Fruit fly (Drosophila melanogaster): ENCODE results near the gene Nulp1.

dm6 chr3L:8116809-8117208 is 6.6 kb downstream of the Nulp1 start:
- TF ChIP-seq psq (GFP tag; optimal IDR thresholded peaks at IDR 0.05) (no peak), Abd-B (GFP tag; optimal IDR thresholded peaks at IDR 0.05) (no peak), Dif (GFP tag; optimal IDR thresholded peaks at IDR 0.05; ENCODE audit: partially characterized antibody) (no peak), Vsx2 (GFP tag; optimal IDR thresholded peaks at IDR 0.05; ENCODE audit: partially characterized antibody) (no peak), pan (optimal IDR thresholded peaks at IDR 0.05) (no peak), br (GFP tag; optimal IDR thresholded peaks at IDR 0.05) (no peak), Dfd (GFP tag; optimal IDR thresholded peaks at IDR 0.05) (no peak), CG32264 (GFP tag; optimal IDR thresholded peaks at IDR 0.05) (no peak), rgr (GFP tag; optimal IDR thresholded peaks at IDR 0.05) (no peak), sage (GFP tag; optimal IDR thresholded peaks at IDR 0.05) (no peak), Sp1 (GFP tag; optimal IDR thresholded peaks at IDR 0.05) (no peak), h (GFP tag; optimal IDR thresholded peaks at IDR 0.05) (no peak), Hnf4 (GFP tag; optimal IDR thresholded peaks at IDR 0.05) (no peak)

Measured in whole organism, wandering third instar larva.